Fruit fly (Drosophila melanogaster): ENCODE results near the gene CG5676.

Gene CG5676

DNA sequence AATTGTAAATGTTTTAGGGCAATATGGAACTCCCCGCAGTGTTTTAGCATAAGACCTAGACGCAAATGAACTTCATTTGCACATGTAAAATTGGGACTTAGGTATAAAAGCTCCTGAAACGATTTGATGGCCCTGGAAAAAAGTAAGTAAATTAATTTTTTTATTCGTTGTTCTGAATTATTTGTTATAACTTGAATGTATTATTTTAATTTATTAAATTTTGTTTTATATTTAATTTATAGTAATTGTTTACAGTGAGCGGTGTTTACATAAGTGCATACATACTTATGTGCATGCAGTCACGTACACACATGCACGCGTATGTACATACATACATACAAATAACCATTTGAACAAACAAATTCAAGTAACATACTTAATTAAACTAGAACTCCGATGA is 20.7 kb upstream of the CG5676 start:
- TF ChIP-seq sage (GFP tag; optimal IDR thresholded peaks at IDR 0.05) (no peak), psq (GFP tag; optimal IDR thresholded peaks at IDR 0.05) (peak; percentile 18)

dm6 chr2L:10272224-10272623 is 16.5 kb upstream of the CG5676 start, which contains the start of gene trk:
TSS of gene trk (minus strand) at chr2L:10272324.
- no peak for TF ChIP-seq Rel (GFP tag; optimal IDR thresholded peaks at IDR 0.05)
- TF ChIP-seq Rel (tag; optimal IDR thresholded peaks at IDR 0.05), result no peak
- TF ChIP-seq woc (GFP tag; optimal IDR thresholded peaks at IDR 0.05), result no peak
- TF ChIP-seq rgr (GFP tag; optimal IDR thresholded peaks at IDR 0.05), result no peak
- no peak for TF ChIP-seq Jra (GFP tag; optimal IDR thresholded peaks at IDR 0.05)
- no peak for TF ChIP-seq fru (GFP tag; optimal IDR thresholded peaks at IDR 0.05)

DNA sequence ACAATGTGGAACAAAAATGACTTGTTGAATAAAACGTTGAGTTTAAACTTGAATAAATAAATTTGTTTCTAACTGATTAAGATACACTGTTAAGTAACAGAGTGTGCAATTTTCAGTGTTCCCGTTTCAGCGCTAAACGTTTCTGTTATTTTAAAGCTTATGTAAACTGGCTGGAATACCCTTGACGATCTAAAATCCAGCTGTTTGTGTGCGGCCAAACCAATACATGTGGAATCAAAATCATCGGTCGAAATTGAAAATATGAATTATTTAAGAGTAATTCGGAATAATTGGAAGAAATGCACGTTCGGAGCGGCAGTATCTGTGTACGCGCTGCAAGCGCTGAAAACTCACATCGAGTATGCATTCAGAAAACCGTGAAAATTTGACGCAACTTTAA is 14.2 kb upstream of the CG5676 start, which contains the start of gene Mulk:
Mulk (plus strand) TSS at position 198 of the 400 bp plus-strand sequence.
- TF ChIP-seq Hr83 (GFP tag; optimal IDR thresholded peaks at IDR 0.05; ENCODE audit: poor library complexity, severe bottlenecking) (no peak), sv (GFP tag; optimal IDR thresholded peaks at IDR 0.05) (no peak), foxo (GFP tag; optimal IDR thresholded peaks at IDR 0.05) (peak in 1 of 2 experiments; percentile 50), sage (GFP tag; optimal IDR thresholded peaks at IDR 0.05) (peak; percentile 67), CrebA (GFP tag; optimal IDR thresholded peaks at IDR 0.05; ENCODE audit: borderline replicate concordance) (no peak), pan (optimal IDR thresholded peaks at IDR 0.05) (no peak)

- TF ChIP-seq Myc (optimal IDR thresholded peaks at IDR 0.05) (peak; percentile 26), Hnf4 (GFP tag; optimal IDR thresholded peaks at IDR 0.05) (no peak)
These were observed 13.0 kb upstream of the CG5676 start, which contains the start of gene CG4957 for dm6 chr2L:10268688-10269087. TSS of gene CG4957 (plus strand) at chr2L:10268872.

DNA sequence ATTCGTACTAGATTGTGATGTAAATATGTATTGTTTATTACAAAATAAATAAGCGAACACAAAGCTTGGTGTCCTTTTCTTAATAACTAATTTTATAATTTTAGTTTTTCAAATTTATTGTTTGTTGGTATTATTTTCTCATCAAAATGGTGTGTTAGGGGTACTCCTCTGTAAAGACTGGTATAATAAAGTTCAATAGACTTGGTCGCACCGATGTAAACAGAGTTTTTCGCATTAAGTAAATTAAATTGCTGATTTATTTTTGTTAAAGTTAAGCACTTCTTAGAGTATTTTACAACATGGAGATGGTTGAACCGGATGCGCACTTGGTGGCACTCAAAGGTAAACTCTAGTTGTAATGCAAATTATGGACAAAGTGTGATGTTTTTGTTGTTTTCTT is 10.8 kb upstream of the CG5676 start, which contains the start of gene CG4953:
CG4953 (plus strand) TSS at position 193 of the 400 bp plus-strand sequence.
- TF ChIP-seq GATAd (GFP tag; optimal IDR thresholded peaks at IDR 0.05) (no peak), h (GFP tag; optimal IDR thresholded peaks at IDR 0.05) (no peak), Jra (GFP tag; optimal IDR thresholded peaks at IDR 0.05) (no peak), dmrt93B (GFP tag; optimal IDR thresholded peaks at IDR 0.05) (no peak), psq (GFP tag; optimal IDR thresholded peaks at IDR 0.05) (no peak), sage (GFP tag; optimal IDR thresholded peaks at IDR 0.05) (no peak), rgr (GFP tag; optimal IDR thresholded peaks at IDR 0.05) (no peak), Mio (GFP tag; optimal IDR thresholded peaks at IDR 0.05) (no peak), jim (GFP tag; optimal IDR thresholded peaks at IDR 0.05) (no peak), CG9705 (GFP tag; optimal IDR thresholded peaks at IDR 0.05) (no peak), Hr83 (GFP tag; optimal IDR thresholded peaks at IDR 0.05; ENCODE audit: poor library complexity, severe bottlenecking) (no peak), Dif (GFP tag; optimal IDR thresholded peaks at IDR 0.05; ENCODE audit: partially characterized antibody) (no peak), CG32264 (GFP tag; optimal IDR thresholded peaks at IDR 0.05) (no peak), dsf (GFP tag; optimal IDR thresholded peaks at IDR 0.05; ENCODE audit: borderline replicate concordance) (no peak), HLH106 (tag; optimal IDR thresholded peaks at IDR 0.05) (no peak), brk (GFP tag; optimal IDR thresholded peaks at IDR 0.05) (no peak), sv (GFP tag; optimal IDR thresholded peaks at IDR 0.05) (no peak), Hr78 (GFP tag; optimal IDR thresholded peaks at IDR 0.05) (no peak)

DNA sequence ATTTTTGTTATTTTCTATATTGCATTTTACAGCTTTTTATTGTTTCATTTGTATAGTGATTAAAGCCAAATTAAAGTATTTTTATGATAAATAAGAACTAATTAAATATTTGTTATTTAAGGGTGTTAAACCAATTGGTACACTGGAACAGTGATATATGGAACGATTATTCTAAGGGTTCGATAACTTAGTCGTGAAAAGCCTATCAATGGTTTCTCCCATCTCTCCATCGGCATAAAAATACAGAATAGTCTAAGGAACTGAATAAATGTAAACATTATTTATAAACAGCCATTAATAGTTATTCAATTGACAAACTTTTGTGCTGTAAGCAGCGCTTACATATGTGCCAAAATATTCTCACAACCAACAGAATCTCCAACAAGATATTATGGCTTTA is 9.4 kb upstream of the CG5676 start, which contains the start of gene Mob3:
Mob3 (plus strand) TSS at position 208 of the 400 bp plus-strand sequence.
- TF ChIP-seq Dfd (GFP tag; optimal IDR thresholded peaks at IDR 0.05) (no peak), Hnf4 (GFP tag; optimal IDR thresholded peaks at IDR 0.05) (peak; percentile 43), woc (GFP tag; optimal IDR thresholded peaks at IDR 0.05) (peak; percentile 39), foxo (GFP tag; optimal IDR thresholded peaks at IDR 0.05) (no peak), dmrt93B (GFP tag; optimal IDR thresholded peaks at IDR 0.05) (no peak), sage (GFP tag; optimal IDR thresholded peaks at IDR 0.05) (peak; percentile 56), dl (GFP tag; optimal IDR thresholded peaks at IDR 0.05; ENCODE audit: insufficient read depth in 1 of 2, partially characterized antibody in 2 of 2) (no peak)

Measured in whole organism, wandering third instar larva.